Fruit fly (Drosophila melanogaster) whole organism, embryonic: Measurements from ENCODE around the gene CG15916.

Source experiments
- ATbp ChIP-seq: fragments of 200-800 bp; sonication (Bioruptor generic); optimal IDR thresholded peaks from 2 replicates; lab custom pipeline; 2017; ENCODE audit warnings: missing biosample characterization, mild to moderate bottlenecking, missing genetic modification characterization, missing genetic modification reagents
- Blimp-1 ChIP-seq: fragments of 200-800 bp; sonication (Bioruptor generic); optimal IDR thresholded peaks from 3 replicates; lab custom pipeline; 2018; ENCODE audit warnings: missing biosample characterization, missing genetic modification characterization, mild to moderate bottlenecking, moderate library complexity, missing genetic modification reagents
- C15 ChIP-seq: fragments of 200-800 bp; sonication (Bioruptor generic); IDR thresholded peaks from 3 replicates; pipeline ENCODE4 v1.3.6; 2022; ENCODE audit warnings: missing biosample characterization, missing genetic modification characterization
- CG10979 ChIP-seq: fragments of 200-800 bp; sonication (Bioruptor generic); optimal IDR thresholded peaks from 2 replicates; lab custom pipeline; 2018; ENCODE audit warnings: missing biosample characterization, mild to moderate bottlenecking, missing genetic modification characterization, moderate library complexity
- CG11504 ChIP-seq: fragments of 200-800 bp; sonication (Bioruptor generic); optimal IDR thresholded peaks from 3 replicates; lab custom pipeline; 2019; ENCODE audit warnings: missing biosample characterization, mild to moderate bottlenecking, missing genetic modification characterization, moderate library complexity
- CG12104 ChIP-seq: fragments of 200-800 bp; sonication (Bioruptor generic); optimal IDR thresholded peaks from 3 replicates; lab custom pipeline; 2016; ENCODE audit warnings: missing biosample characterization, missing genetic modification characterization
- CG14667 ChIP-seq: fragments of 200-800 bp; sonication (Bioruptor generic); IDR thresholded peaks from 2 replicates; pipeline ENCODE4 v1.3.6; 2022; ENCODE audit warnings: missing biosample characterization, missing genetic modification characterization
- CG15073 ChIP-seq: fragments of 200-800 bp; sonication (Bioruptor generic); optimal IDR thresholded peaks from 2 replicates; lab custom pipeline; 2016; ENCODE audit warnings: missing biosample characterization, missing genetic modification characterization
- CG15696 ChIP-seq: fragments of 200-800 bp; sonication (Bioruptor generic); optimal IDR thresholded peaks from 2 replicates; lab custom pipeline; 2019; ENCODE audit warnings: missing biosample characterization, mild to moderate bottlenecking, missing genetic modification characterization, moderate library complexity
- CG1603 ChIP-seq: fragments of 200-800 bp; sonication (Bioruptor generic); optimal IDR thresholded peaks from 2 replicates; lab custom pipeline; 2019; ENCODE audit warnings: missing biosample characterization, mild to moderate bottlenecking, missing genetic modification characterization, moderate library complexity
- CG17186 ChIP-seq: fragments of 200-800 bp; sonication (Bioruptor generic); optimal IDR thresholded peaks from 3 replicates; lab custom pipeline; 2017; ENCODE audit warnings: missing biosample characterization, missing genetic modification reagents, missing genetic modification characterization
- CG18476 ChIP-seq: fragments of 200-800 bp; sonication (Bioruptor generic); optimal IDR thresholded peaks from 2 replicates; lab custom pipeline; 2016; ENCODE audit warnings: missing biosample characterization, mild to moderate bottlenecking, missing genetic modification characterization
- CG4360 ChIP-seq: fragments of 200-800 bp; sonication (Bioruptor generic); IDR thresholded peaks from 2 replicates; pipeline ENCODE4 v1.3.6; 2022; ENCODE audit warnings: missing biosample characterization, missing genetic modification characterization
- CG7556 ChIP-seq: fragments of 200-800 bp; sonication (Bioruptor generic); optimal IDR thresholded peaks from 2 replicates; lab custom pipeline; 2017; ENCODE audit warnings: missing biosample characterization, mild to moderate bottlenecking, missing genetic modification characterization
- CG7928 ChIP-seq: fragments of 200-800 bp; sonication (Bioruptor generic); optimal IDR thresholded peaks from 2 replicates; lab custom pipeline; 2017; ENCODE audit warnings: missing biosample characterization, mild to moderate bottlenecking, missing genetic modification characterization
- CG8281 ChIP-seq: fragments of 200-800 bp; sonication (Bioruptor generic); optimal IDR thresholded peaks from 2 replicates; lab custom pipeline; 2018; ENCODE audit warnings: missing biosample characterization, mild to moderate bottlenecking, missing genetic modification characterization, moderate library complexity
- Dref ChIP-seq: fragments of 200-800 bp; sonication (Bioruptor generic); IDR thresholded peaks from 2 replicates; pipeline ENCODE4 v1.3.6; 2022; ENCODE audit warnings: missing biosample characterization, missing genetic modification characterization
- Ets65A ChIP-seq: fragments of 200-800 bp; sonication (Bioruptor generic); peaks from one replicate; lab custom pipeline; 2016; ENCODE audit warnings: missing biosample characterization, missing genetic modification characterization
- Hey ChIP-seq: fragments of 200-800 bp; sonication (Bioruptor generic); optimal IDR thresholded peaks from 3 replicates; lab custom pipeline; 2018; ENCODE audit warnings: missing biosample characterization, mild to moderate bottlenecking, missing genetic modification characterization
- Hr39 ChIP-seq: fragments of >200 bp; optimal IDR thresholded peaks from 2 replicates; lab custom pipeline; 2017
- Mad ChIP-seq: fragments of 200-800 bp; sonication (Bioruptor generic); optimal IDR thresholded peaks from 2 replicates; lab custom pipeline; 2016; ENCODE audit warnings: missing biosample characterization, missing genetic modification characterization
- Rx ChIP-seq: fragments of 200-800 bp; sonication (Bioruptor generic); IDR thresholded peaks from 2 replicates; pipeline ENCODE4 v1.3.6; 2022; ENCODE audit warnings: missing biosample characterization, missing genetic modification characterization
- Usf ChIP-seq: fragments of 200-800 bp; sonication (Bioruptor generic); optimal IDR thresholded peaks from 2 replicates; lab custom pipeline; 2017; ENCODE audit warnings: missing genotype, missing biosample characterization, missing genetic modification characterization
- ac ChIP-seq: fragments of 200-800 bp; sonication (Bioruptor generic); optimal IDR thresholded peaks from 3 replicates; lab custom pipeline; 2017; ENCODE audit warnings: missing biosample characterization, mild to moderate bottlenecking, missing genetic modification characterization
- ap ChIP-seq: fragments of 200-800 bp; sonication (Bioruptor generic); IDR thresholded peaks from 2 replicates; pipeline ENCODE4 v1.3.6; 2022; ENCODE audit warnings: missing biosample characterization, missing genetic modification characterization
- cwo ChIP-seq: fragments of 200-800 bp; sonication (Bioruptor generic); optimal IDR thresholded peaks from 3 replicates; lab custom pipeline; 2017; ENCODE audit warnings: missing biosample characterization, missing genetic modification characterization, mild to moderate bottlenecking, moderate library complexity, missing genetic modification reagents
- danr ChIP-seq: fragments of 200-800 bp; sonication (Bioruptor generic); IDR thresholded peaks from 2 replicates; pipeline ENCODE4 v1.3.6; 2022; ENCODE audit warnings: missing biosample characterization, missing genetic modification characterization
- dmrt11E ChIP-seq: fragments of 200-800 bp; sonication (Bioruptor generic); optimal IDR thresholded peaks from 3 replicates; lab custom pipeline; 2018; ENCODE audit warnings: missing biosample characterization, mild to moderate bottlenecking, missing genetic modification characterization, moderate library complexity
- fd102C ChIP-seq: fragments of 200-800 bp; sonication (Bioruptor generic); optimal IDR thresholded peaks from 2 replicates; lab custom pipeline; 2018; ENCODE audit warnings: missing biosample characterization, mild to moderate bottlenecking, missing genetic modification characterization, moderate library complexity
- fd96Cb ChIP-seq: fragments of 200-800 bp; sonication (Bioruptor generic); optimal IDR thresholded peaks from 2 replicates; lab custom pipeline; 2018; ENCODE audit warnings: missing biosample characterization, mild to moderate bottlenecking, missing genetic modification characterization, moderate library complexity
- fru ChIP-seq: fragments of >200 bp; optimal IDR thresholded peaks from 2 replicates; lab custom pipeline; 2017
- fu2 ChIP-seq: fragments of 200-800 bp; sonication (Bioruptor generic); optimal IDR thresholded peaks from 2 replicates; lab custom pipeline; 2016; ENCODE audit warnings: missing biosample characterization, missing genetic modification characterization
- gcm ChIP-seq: fragments of 200-800 bp; sonication (Bioruptor generic); optimal IDR thresholded peaks from 2 replicates; lab custom pipeline; 2019; ENCODE audit warnings: missing biosample characterization, mild to moderate bottlenecking, missing genetic modification characterization, moderate library complexity
- gsb-n ChIP-seq: fragments of 200-800 bp; sonication (Bioruptor generic); optimal IDR thresholded peaks from 3 replicates; lab custom pipeline; 2018; ENCODE audit warnings: missing biosample characterization, mild to moderate bottlenecking, missing genetic modification characterization
- knrl ChIP-seq: fragments of 200-800 bp; sonication (Bioruptor generic); IDR thresholded peaks from 3 replicates; pipeline ENCODE4 v1.3.6; 2022; ENCODE audit warnings: missing biosample characterization, missing genetic modification characterization; ENCODE audit not compliant: partially characterized antibody
- lbe ChIP-seq: fragments of 200-800 bp; sonication (Bioruptor generic); optimal IDR thresholded peaks from 2 replicates; lab custom pipeline; 2016; ENCODE audit warnings: missing biosample characterization, mild to moderate bottlenecking, missing genetic modification characterization
- mam ChIP-seq: fragments of 200-800 bp; sonication (Bioruptor generic); optimal IDR thresholded peaks from 3 replicates; lab custom pipeline; 2016; ENCODE audit warnings: missing biosample characterization, missing genetic modification characterization
- mirr ChIP-seq: fragments of 200-800 bp; sonication (Bioruptor generic); optimal IDR thresholded peaks from 3 replicates; lab custom pipeline; 2018; ENCODE audit warnings: missing biosample characterization, mild to moderate bottlenecking, missing genetic modification characterization
- mld ChIP-seq: fragments of 200-800 bp; sonication (Bioruptor generic); IDR thresholded peaks from 3 replicates; pipeline ENCODE4 v1.3.6; 2022; ENCODE audit warnings: missing biosample characterization, missing genetic modification characterization; ENCODE audit not compliant: partially characterized antibody
- nau ChIP-seq: fragments of 200-800 bp; sonication (Bioruptor generic); optimal IDR thresholded peaks from 3 replicates; lab custom pipeline; 2017; ENCODE audit warnings: missing biosample characterization, mild to moderate bottlenecking, missing genetic modification characterization, missing genetic modification reagents
- nmo ChIP-seq: fragments of 200-800 bp; sonication (Bioruptor generic); optimal IDR thresholded peaks from 2 replicates; lab custom pipeline; 2018; ENCODE audit warnings: missing biosample characterization, mild to moderate bottlenecking, missing genetic modification characterization, moderate library complexity
- pfk ChIP-seq: fragments of 200-800 bp; sonication (Bioruptor generic); optimal IDR thresholded peaks from 2 replicates; lab custom pipeline; 2018; ENCODE audit warnings: missing biosample characterization, mild to moderate bottlenecking, missing genetic modification characterization, moderate library complexity
- phol ChIP-seq: fragments of 200-800 bp; sonication (Bioruptor generic); optimal IDR thresholded peaks from 3 replicates; lab custom pipeline; 2018; ENCODE audit warnings: missing biosample characterization, mild to moderate bottlenecking, missing genetic modification characterization, moderate library complexity
- pita ChIP-seq: fragments of 200-800 bp; sonication (Bioruptor generic); optimal IDR thresholded peaks from 2 replicates; lab custom pipeline; 2017; ENCODE audit warnings: missing biosample characterization, mild to moderate bottlenecking, missing genetic modification characterization
- ro ChIP-seq: fragments of 200-800 bp; sonication (Bioruptor generic); IDR thresholded peaks from 2 replicates; pipeline ENCODE4 v1.3.6; 2022; ENCODE audit warnings: missing biosample characterization, missing genetic modification characterization
- sima ChIP-seq: fragments of 200-800 bp; sonication (Bioruptor generic); optimal IDR thresholded peaks from 2 replicates; lab custom pipeline; 2016; ENCODE audit warnings: missing biosample characterization, missing genetic modification characterization
- sug ChIP-seq: fragments of 200-800 bp; optimal IDR thresholded peaks from 2 replicates; lab custom pipeline; 2019; ENCODE audit warnings: missing biosample characterization, mild to moderate bottlenecking, missing genetic modification characterization, moderate library complexity
- vvl ChIP-seq: fragments of 200-800 bp; sonication (Bioruptor generic); IDR thresholded peaks from 2 replicates; pipeline ENCODE4 v1.3.6; 2022; ENCODE audit warnings: missing biosample characterization, missing genetic modification characterization
- wek ChIP-seq: fragments of 200-800 bp; sonication (Bioruptor generic); optimal IDR thresholded peaks from 3 replicates; lab custom pipeline; 2018; ENCODE audit warnings: missing biosample characterization, mild to moderate bottlenecking, missing genetic modification characterization, moderate library complexity
- zen2 ChIP-seq: fragments of 200-800 bp; sonication (Bioruptor generic); IDR thresholded peaks from 3 replicates; pipeline ENCODE4 v1.3.6; 2022; ENCODE audit warnings: missing biosample characterization, missing genetic modification characterization; ENCODE audit not compliant: partially characterized antibody

CG15916 gene

dm6 chrX:15889780-15890608, at the start of gene CG15916, which contains the start of gene MSBP:
TSS of gene CG15916 (plus strand) at chrX:15890589.
TSS of gene MSBP (minus strand) at chrX:15890109.
- TF ChIP-seq CG1603 (tag; lab: Kevin White, UChicago) (peak; percentile 12), nau (GFP tag; lab: Kevin White, UChicago) (no peak), CG15696 (peak; percentile 12), pita (GFP tag; lab: Kevin White, UChicago) (no peak), nmo (GFP tag; lab: Kevin White, UChicago) (peak; percentile 70), mld (no peak), fru (lab: Kevin White, UChicago) (no peak), CG11504 (tag; lab: Kevin White, UChicago) (no peak), ap (GFP tag; lab: Robert Waterston, UW) (no peak), Hey (no peak), CG12104 (GFP tag; lab: Kevin White, UChicago) (no peak), ATbp (no peak), CG18476 (GFP tag; lab: Kevin White, UChicago) (no peak), Ets65A (GFP tag; lab: Kevin White, UChicago) (no peak), CG7556 (peak; percentile 2), ac (GFP tag; lab: Kevin White, UChicago) (no peak), CG17186 (GFP tag; lab: Kevin White, UChicago) (no peak), Usf (GFP tag; lab: Kevin White, UChicago) (peak; percentile 54), cwo (no peak), wek (GFP tag; lab: Kevin White, UChicago) (no peak), CG10979 (tag; lab: Kevin White, UChicago) (peak; percentile 27), CG4360 (GFP tag; lab: Robert Waterston, UW) (no peak), Rx (GFP tag; lab: Robert Waterston, UW) (no peak), vvl (GFP tag; lab: Robert Waterston, UW) (0 out of 2 replicates have a peak, but pooled peaks have one; percentile 18), mirr (no peak), mam (no peak), Dref (GFP tag; lab: Robert Waterston, UW) (peak; percentile 61), gsb-n (no peak), dmrt11E (peak; percentile 50), pfk (GFP tag; lab: Kevin White, UChicago) (peak; percentile 76), sima (GFP tag; lab: Kevin White, UChicago) (no peak), fd102C (no peak), knrl (0 out of 3 replicates have a peak, but pooled peaks have one; percentile 21), fd96Cb (tag; lab: Kevin White, UChicago) (peak; percentile 43), zen2 (GFP tag; lab: Robert Waterston, UW) (no peak), CG14667 (GFP tag; lab: Robert Waterston, UW) (no peak), CG7928 (GFP tag; lab: Kevin White, UChicago) (no peak), danr (GFP tag; lab: Robert Waterston, UW) (no peak), Mad (GFP tag; lab: Kevin White, UChicago) (no peak), sug (tag; lab: Kevin White, UChicago) (peak; percentile 20), fu2 (GFP tag; lab: Kevin White, UChicago) (no peak), Blimp-1 (GFP tag; lab: Kevin White, UChicago) (no peak), Hr39 (lab: Kevin White, UChicago) (no peak), gcm (GFP tag; lab: Kevin White, UChicago) (no peak), CG15073 (GFP tag; lab: Kevin White, UChicago) (no peak), lbe (GFP tag; lab: Kevin White, UChicago) (no peak), CG8281 (tag; lab: Kevin White, UChicago) (no peak), phol (tag; lab: Kevin White, UChicago) (peak; percentile 70), ro (no peak), C15 (GFP tag; lab: Robert Waterston, UW) (no peak)
